Worm (Caenorhabditis elegans) whole organism, early embryonic: ENCODE measurements around the gene asah-2.

Experiments used
- F13C5.2 ChIP-seq: sonication (generic microtip); optimal IDR thresholded peaks from 2 replicates; lab custom pipeline; 2017; ENCODE audit warnings: mild to moderate bottlenecking, missing genetic modification characterization, inconsistent platforms, missing compliant biosample characterization
- ama-1 ChIP-seq: fragments of 150-350 bp; optimal IDR thresholded peaks from 2 replicates; lab custom pipeline; 2014

ce11 chrII:10170837-10171318 is 31.5 kb downstream of the asah-2 start, which contains the start of gene gpd-4:
- TF ChIP-seq ama-1 (lab: Kevin White, UChicago) (no peak), F13C5.2 (tag; lab: Kevin White, UChicago) (no peak)
